Worm (Caenorhabditis elegans) whole organism, mixed stage, embryonic: ENCODE results near the gene F28A10.5.
"Not testable (repeated sequence)": the region's sequence is repeated elsewhere in the genome, so short reads cannot be mapped to it uniquely, and the experiment has no call there.

Source experiments
- M03D4.4 ChIP-seq: sonication (generic microtip); optimal IDR thresholded peaks from 2 replicates; lab custom pipeline; 2017; ENCODE audit warnings: mild to moderate bottlenecking, missing genetic modification characterization, missing compliant biosample characterization
- bed-3 ChIP-seq: fragments of 200-800 bp; sonication (Bioruptor generic); optimal IDR thresholded peaks from 3 replicates; lab custom pipeline; 2018; ENCODE audit warnings: mild to moderate bottlenecking, missing genetic modification characterization, moderate library complexity, missing compliant biosample characterization
- ceh-39 ChIP-seq: fragments of 150-350 bp; optimal IDR thresholded peaks from 2 replicates; lab custom pipeline; 2014; ENCODE audit warnings: missing biosample characterization, missing genetic modification characterization
- ceh-43 ChIP-seq: fragments of 200-800 bp; sonication (Bioruptor generic); optimal IDR thresholded peaks from 2 replicates; lab custom pipeline; 2018; ENCODE audit warnings: mild to moderate bottlenecking, missing genetic modification characterization, moderate library complexity, missing compliant biosample characterization
- ceh-83 ChIP-seq: fragments of 200-800 bp; sonication (Bioruptor generic); optimal IDR thresholded peaks from 2 replicates; lab custom pipeline; 2018; ENCODE audit warnings: mild to moderate bottlenecking, missing genetic modification characterization, missing compliant biosample characterization
- ces-1 ChIP-seq: fragments of 150-350 bp; optimal IDR thresholded peaks from 2 replicates; lab custom pipeline; 2014; ENCODE audit warnings: missing biosample characterization, missing genetic modification reagents, missing genetic modification characterization
- cnd-1 ChIP-seq: fragments of 200-800 bp; sonication (Bioruptor generic); optimal IDR thresholded peaks from 2 replicates; lab custom pipeline; 2018; ENCODE audit warnings: mild to moderate bottlenecking, missing genetic modification characterization, missing compliant biosample characterization
- elt-1 ChIP-seq: sonication (generic microtip); optimal IDR thresholded peaks from 2 replicates; lab custom pipeline; 2017; ENCODE audit warnings: missing genetic modification characterization, mild to moderate bottlenecking, missing compliant biosample characterization, antibody characterized with exemption, moderate library complexity, borderline replicate concordance; ENCODE audit not compliant: insufficient read depth
- flh-1 ChIP-seq: fragments of 200-800 bp; sonication (Bioruptor generic); optimal IDR thresholded peaks from 2 replicates; lab custom pipeline; 2018; ENCODE audit warnings: mild to moderate bottlenecking, missing genetic modification characterization, moderate library complexity, missing compliant biosample characterization
- ham-2 ChIP-seq: fragments of 200-800 bp; sonication (Bioruptor generic); optimal IDR thresholded peaks from 2 replicates; lab custom pipeline; 2018; ENCODE audit warnings: mild to moderate bottlenecking, missing genetic modification characterization, missing compliant biosample characterization
- hlh-1 ChIP-seq: fragments of 150-350 bp; optimal IDR thresholded peaks from 2 replicates; lab custom pipeline; 2014; ENCODE audit warnings: missing biosample characterization, missing genetic modification reagents, missing genetic modification characterization
- lin-13 ChIP-seq: fragments of 150-350 bp; optimal IDR thresholded peaks from 2 replicates; lab custom pipeline; 2014; ENCODE audit warnings: missing biosample characterization, missing genetic modification characterization
- lsy-2 ChIP-seq: fragments of 150-350 bp; optimal IDR thresholded peaks from 2 replicates; lab custom pipeline; 2014; ENCODE audit warnings: missing biosample characterization, missing genetic modification characterization
- mab-5 ChIP-seq: fragments of 150-350 bp; optimal IDR thresholded peaks from 2 replicates; lab custom pipeline; 2014; ENCODE audit warnings: missing biosample characterization, missing genetic modification characterization
- mep-1 ChIP-seq: fragments of 150-350 bp; optimal IDR thresholded peaks from 2 replicates; lab custom pipeline; 2017; ENCODE audit warnings: missing biosample characterization, missing genetic modification reagents, missing genetic modification characterization, inconsistent platforms
- nhr-12 ChIP-seq: fragments of 150-350 bp; optimal IDR thresholded peaks from 2 replicates; lab custom pipeline; 2014; ENCODE audit warnings: missing biosample characterization, missing genetic modification characterization
- nhr-237 ChIP-seq: fragments of 150-350 bp; optimal IDR thresholded peaks from 2 replicates; lab custom pipeline; 2014; ENCODE audit warnings: missing biosample characterization, missing genetic modification characterization
- nhr-28 ChIP-seq: fragments of 150-350 bp; optimal IDR thresholded peaks from 2 replicates; lab custom pipeline; 2014; ENCODE audit warnings: missing biosample characterization, missing genetic modification characterization
- nhr-76 ChIP-seq: sonication (generic microtip); optimal IDR thresholded peaks from 2 replicates; lab custom pipeline; 2017; ENCODE audit warnings: missing biosample characterization, missing genetic modification characterization
- pha-4 ChIP-seq: fragments of 150-350 bp; optimal IDR thresholded peaks from 2 replicates; lab custom pipeline; 2018; ENCODE audit warnings: missing biosample characterization, missing genetic modification reagents, missing genetic modification characterization
- sem-2 ChIP-seq: fragments of 200-800 bp; sonication (Bioruptor generic); optimal IDR thresholded peaks from 2 replicates; lab custom pipeline; 2018; ENCODE audit warnings: mild to moderate bottlenecking, missing genetic modification characterization, missing compliant biosample characterization
- sptf-1 ChIP-seq: sonication (generic microtip); optimal IDR thresholded peaks from 2 replicates; lab custom pipeline; 2017; ENCODE audit warnings: mild to moderate bottlenecking, missing genetic modification characterization, moderate library complexity, missing compliant biosample characterization
- tbx-8 ChIP-seq: fragments of 200-800 bp; sonication (Bioruptor generic); optimal IDR thresholded peaks from 2 replicates; lab custom pipeline; 2018; ENCODE audit warnings: mild to moderate bottlenecking, missing genetic modification characterization, moderate library complexity, missing compliant biosample characterization
- unc-120 ChIP-seq: sonication (generic microtip); optimal IDR thresholded peaks from 2 replicates; lab custom pipeline; 2017; ENCODE audit warnings: missing genetic modification characterization, missing compliant biosample characterization; ENCODE audit not compliant: poor library complexity, severe bottlenecking
- unc-39 ChIP-seq: fragments of 150-350 bp; optimal IDR thresholded peaks from 2 replicates; lab custom pipeline; 2014; ENCODE audit warnings: missing biosample characterization, missing genetic modification characterization
- unc-62 ChIP-seq: fragments of 150-350 bp; optimal IDR thresholded peaks from 2 replicates; lab custom pipeline; 2014; ENCODE audit warnings: missing biosample characterization, missing genetic modification reagents, missing genetic modification characterization
- zip-8 ChIP-seq: fragments of 150-350 bp; optimal IDR thresholded peaks from 2 replicates; lab custom pipeline; 2014; ENCODE audit warnings: missing biosample characterization, missing genetic modification characterization
- ztf-11 ChIP-seq: fragments of 150-350 bp; optimal IDR thresholded peaks from 2 replicates; lab custom pipeline; 2014; ENCODE audit warnings: missing biosample characterization, missing genetic modification characterization

F28A10.5 gene

DNA sequence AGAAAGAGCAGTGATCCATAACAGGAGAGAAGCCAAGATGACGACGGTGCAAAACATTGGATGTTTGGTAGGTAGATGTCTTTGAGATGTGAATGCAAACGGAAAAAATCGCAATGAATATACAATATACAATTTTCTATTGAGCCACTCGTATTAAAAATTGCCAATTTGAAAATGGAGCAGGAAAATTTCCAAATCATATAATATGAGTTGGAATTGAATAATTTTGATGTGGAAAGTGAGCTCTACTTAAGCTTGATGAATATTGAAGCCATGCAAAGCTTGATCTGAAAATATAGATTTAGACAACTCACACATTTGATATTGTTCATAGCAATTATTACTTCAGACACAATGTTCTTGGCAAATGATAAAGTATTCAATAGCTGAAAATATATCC is 12.1 kb downstream of the F28A10.5 start, which contains the start of gene F28A10.8:
F28A10.8 (minus strand) TSS at position 101 of the 400 bp plus-strand sequence.
- TF ChIP-seq pha-4 (tag; lab: Kevin White, UChicago) (no peak), elt-1 (tag; lab: Kevin White, UChicago) (no peak), nhr-237 (tag; lab: Kevin White, UChicago) (no peak), ham-2 (GFP tag; lab: Kevin White, UChicago) (no peak), nhr-28 (tag; lab: Kevin White, UChicago) (no peak), ceh-83 (no peak), ztf-11 (no peak)

DNA sequence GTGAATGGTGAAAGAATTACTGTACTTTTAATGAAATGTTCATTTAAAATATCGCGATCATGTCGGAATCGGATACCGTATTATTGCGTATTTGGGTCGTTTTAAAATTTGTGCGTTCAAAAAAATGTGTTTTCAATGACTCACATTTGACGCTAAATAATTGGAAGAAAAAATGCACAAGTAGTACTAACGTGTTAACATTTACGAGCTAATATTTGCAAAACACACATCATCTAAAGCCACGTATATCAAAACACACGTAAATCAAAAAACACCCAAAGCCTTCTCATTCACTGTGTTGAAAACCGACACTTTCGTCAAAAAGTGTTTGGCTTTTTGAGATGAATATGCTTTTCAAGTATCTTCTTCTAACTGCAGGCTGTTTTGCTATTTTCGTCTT is 24.9 kb downstream of the F28A10.5 start, which contains the start of gene F28A10.1:
F28A10.1 (plus strand) TSS at position 301 of the 400 bp plus-strand sequence.
- TF ChIP-seq unc-120 (tag; lab: Kevin White, UChicago) (no peak), elt-1 (tag; lab: Kevin White, UChicago) (no peak), cnd-1 (tag; lab: Kevin White, UChicago) (no peak), unc-62 (GFP tag; lab: Kevin White, UChicago) (no peak), nhr-12 (tag; lab: Kevin White, UChicago) (no peak), ces-1 (GFP tag; lab: Kevin White, UChicago) (no peak), ceh-39 (tag; lab: Kevin White, UChicago) (no peak), lsy-2 (tag; lab: Kevin White, UChicago) (no peak), hlh-1 (tag; lab: Kevin White, UChicago) (no peak)

DNA sequence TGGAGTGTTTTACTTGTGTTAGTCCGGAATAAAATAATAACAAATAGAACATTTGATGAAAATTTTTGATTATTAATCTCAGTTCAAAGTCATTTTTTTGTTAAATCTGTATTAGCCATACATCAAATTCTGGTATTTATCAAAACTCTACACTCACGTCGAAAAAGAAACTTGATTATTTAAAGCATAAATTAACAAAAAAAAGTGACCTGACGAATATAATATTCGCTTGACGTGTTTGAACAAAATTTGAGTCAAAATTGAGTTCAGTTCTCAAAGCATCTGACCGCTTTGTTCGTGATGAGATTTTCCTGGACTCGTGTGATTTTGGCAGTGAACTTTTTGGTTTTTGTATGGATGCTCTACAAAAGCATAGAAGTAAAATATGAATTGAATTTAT is 26.9 kb downstream of the F28A10.5 start, which contains the start of gene F46F5.10:
F46F5.10 (plus strand) TSS at position 301 of the 400 bp plus-strand sequence.
- no peak for TF ChIP-seq ztf-11
- TF ChIP-seq bed-3 (GFP tag; lab: Kevin White, UChicago), result no peak
- TF ChIP-seq M03D4.4 (tag; lab: Kevin White, UChicago), result no peak
- no peak for TF ChIP-seq tbx-8 (GFP tag; lab: Kevin White, UChicago)
- no peak for TF ChIP-seq ceh-39 (tag; lab: Kevin White, UChicago)
- no peak for TF ChIP-seq elt-1 (tag; lab: Kevin White, UChicago)
- no peak for TF ChIP-seq flh-1 (GFP tag; lab: Kevin White, UChicago)
- TF ChIP-seq nhr-28 (tag; lab: Kevin White, UChicago), result no peak
- TF ChIP-seq sptf-1 (tag; lab: Kevin White, UChicago), result no peak
- no peak for TF ChIP-seq sem-2 (GFP tag; lab: Kevin White, UChicago)
- no peak for TF ChIP-seq pha-4 (tag; lab: Kevin White, UChicago)
- no peak for TF ChIP-seq ces-1 (GFP tag; lab: Kevin White, UChicago)
- no peak for TF ChIP-seq nhr-237 (tag; lab: Kevin White, UChicago)
- no peak for TF ChIP-seq mep-1 (tag; lab: Kevin White, UChicago)
- TF ChIP-seq unc-39 (tag; lab: Kevin White, UChicago), result no peak

DNA sequence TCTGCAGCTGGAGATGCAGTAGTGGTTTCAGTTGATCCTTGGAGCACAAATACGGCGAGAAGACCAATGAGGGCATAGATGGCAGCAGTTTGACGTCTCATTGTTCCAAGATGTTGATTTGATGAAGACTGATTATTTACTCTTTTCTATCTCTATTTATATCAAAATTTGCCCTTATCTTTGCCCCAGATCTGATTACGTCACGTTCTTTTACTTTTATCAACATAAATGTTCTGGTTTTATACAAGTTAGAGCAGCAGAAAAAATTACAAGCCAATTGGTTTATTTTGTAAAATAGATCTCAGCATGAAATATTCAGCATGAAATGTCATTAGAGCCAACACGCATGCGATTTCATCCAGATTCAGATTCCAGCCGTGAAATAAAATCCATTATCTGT is 27.7 kb downstream of the F28A10.5 start, which contains the start of gene msrp-4:
msrp-4 (minus strand) TSS at position 101 of the 400 bp plus-strand sequence.
- TF ChIP-seq nhr-76 (tag; lab: Kevin White, UChicago); mab-5; zip-8 (tag; lab: Kevin White, UChicago): not testable (repeated sequence)

DNA sequence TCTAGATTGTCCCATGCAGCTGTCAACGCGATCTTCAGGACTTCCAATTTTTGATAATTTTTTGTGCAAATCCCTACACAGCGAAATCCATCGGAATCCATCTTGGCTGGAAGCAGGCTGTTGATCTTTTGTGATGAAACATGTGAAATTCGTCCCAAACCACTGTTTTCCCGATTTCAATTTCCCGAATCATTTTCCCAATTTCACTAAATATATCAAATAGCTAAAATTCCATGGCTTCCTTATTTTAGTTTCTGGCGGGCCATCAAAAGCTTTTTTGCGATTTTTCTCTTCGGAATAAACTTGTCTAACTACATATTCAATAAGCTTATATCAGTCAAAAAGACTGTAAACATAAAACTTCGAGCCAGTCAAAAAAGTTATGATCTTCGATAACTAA is 29.0 kb downstream of the F28A10.5 start, which contains the start of gene F46F5.8:
F46F5.8 (minus strand) TSS at position 101 of the 400 bp plus-strand sequence.
- TF ChIP-seq ceh-39 (tag; lab: Kevin White, UChicago) (no peak), hlh-1 (tag; lab: Kevin White, UChicago) (no peak)

DNA sequence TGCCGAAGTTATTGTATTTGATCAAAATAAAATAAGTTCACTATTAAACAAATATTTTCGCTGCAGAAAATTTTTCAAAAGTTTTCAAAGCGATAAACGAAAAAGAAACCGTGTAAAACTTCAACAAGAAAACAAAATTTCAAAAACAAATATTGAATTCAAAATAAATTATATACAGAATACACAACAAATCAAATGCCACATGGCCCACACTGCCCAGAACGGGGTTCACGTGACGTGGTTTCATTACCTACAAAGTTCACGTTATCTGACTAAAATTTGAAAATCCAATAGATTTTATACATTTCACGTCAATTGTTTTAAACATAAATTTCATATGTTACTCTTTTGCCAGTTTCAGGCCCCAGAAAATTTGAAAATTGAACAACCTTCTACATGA is 29.9 kb downstream of the F28A10.5 start, which contains the start of gene F46F5.7:
F46F5.7 (minus strand) TSS at position 101 of the 400 bp plus-strand sequence.
- TF ChIP-seq sem-2 (GFP tag; lab: Kevin White, UChicago) (no peak), unc-39 (tag; lab: Kevin White, UChicago) (no peak), lin-13 (no peak), ham-2 (GFP tag; lab: Kevin White, UChicago) (no peak), mab-5 (no peak), elt-1 (tag; lab: Kevin White, UChicago) (no peak), ceh-83 (no peak), ceh-43 (GFP tag; lab: Kevin White, UChicago) (no peak), bed-3 (GFP tag; lab: Kevin White, UChicago) (no peak), unc-120 (tag; lab: Kevin White, UChicago) (no peak)
